Worm (Caenorhabditis elegans): ENCODE measurements around the gene ubh-2.

Gene ubh-2

DNA sequence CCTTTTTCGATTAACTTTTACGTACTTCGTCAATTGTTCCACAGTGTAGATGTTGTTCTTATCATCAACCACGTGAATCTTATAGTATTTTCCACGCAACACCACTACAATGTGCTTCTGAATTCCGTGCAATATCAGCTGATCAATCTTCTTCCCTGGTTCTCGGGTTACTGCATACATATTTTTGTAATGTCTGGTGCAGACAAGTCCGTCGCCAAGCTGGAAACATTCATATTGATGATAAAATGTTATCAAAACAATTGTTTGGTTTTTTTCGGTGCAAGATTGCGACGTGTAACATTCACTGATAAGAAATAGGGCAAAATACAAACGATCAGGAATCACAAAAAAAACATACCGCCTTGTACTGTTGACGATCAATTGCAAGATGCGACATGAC, 17.1 kb downstream of the ubh-2 start:
- TF ChIP-seq tbx-37 (GFP tag; conservative IDR thresholded peaks at IDR 0.05) = no peak
- TF ChIP-seq hnd-1 (tag; optimal IDR thresholded peaks at IDR 0.05) = no peak
- no peak for TF ChIP-seq tbx-11 (GFP tag; IDR thresholded peaks at IDR 0.05)
- TF ChIP-seq ama-1 (optimal IDR thresholded peaks at IDR 0.05) = no peak
- TF ChIP-seq sea-1 (GFP tag; conservative IDR thresholded peaks at IDR 0.05) = no peak
- TF ChIP-seq F13C5.2 (tag; optimal IDR thresholded peaks at IDR 0.05) = no peak
- no peak for TF ChIP-seq ceh-36 (tag; optimal IDR thresholded peaks at IDR 0.05)
- no peak for TF ChIP-seq ceh-13 (GFP tag; optimal IDR thresholded peaks at IDR 0.05)
- no peak for TF ChIP-seq hmg-4 (GFP tag; optimal IDR thresholded peaks at IDR 0.05)
- no peak for TF ChIP-seq pes-1 (GFP tag; IDR thresholded peaks at IDR 0.05)
- no peak for TF ChIP-seq tra-4 (tag; optimal IDR thresholded peaks at IDR 0.05)
- TF ChIP-seq scrt-1 (GFP tag; IDR thresholded peaks at IDR 0.05) = no peak
- TF ChIP-seq ets-7 (tag; optimal IDR thresholded peaks at IDR 0.05) = no peak
- TF ChIP-seq flt-1 (GFP tag; IDR thresholded peaks at IDR 0.05) = no peak
- TF ChIP-seq B0310.2 (tag; optimal IDR thresholded peaks at IDR 0.05) = no peak

DNA sequence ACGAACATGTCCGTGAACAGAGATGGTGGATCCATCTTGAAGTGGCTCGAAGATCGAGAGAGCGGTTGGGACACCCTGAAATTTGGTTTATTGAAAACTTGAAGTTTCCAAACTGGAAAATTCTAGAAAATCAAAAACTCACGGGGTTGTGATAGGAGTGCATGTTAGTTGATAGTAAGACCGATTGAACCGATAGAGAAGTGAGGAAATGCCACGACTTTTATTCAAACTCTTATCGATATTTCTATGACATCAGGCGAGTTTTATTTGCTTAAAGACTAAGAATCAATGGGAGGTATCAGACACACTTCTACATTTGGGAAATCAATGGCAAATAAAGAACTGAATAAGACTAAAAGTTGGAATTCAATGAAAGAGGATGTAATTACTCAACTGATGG, 20.8 kb downstream of the ubh-2 start, which contains the start of gene lec-10:
TSS of gene lec-10 (minus strand) at position 272 of the 400 bp plus-strand sequence.
- TF ChIP-seq tbx-11 (GFP tag; IDR thresholded peaks at IDR 0.05) (no peak), B0310.2 (tag; optimal IDR thresholded peaks at IDR 0.05) (no peak), pes-1 (GFP tag; IDR thresholded peaks at IDR 0.05) (no peak), F13C5.2 (tag; optimal IDR thresholded peaks at IDR 0.05) (no peak), tra-4 (tag; optimal IDR thresholded peaks at IDR 0.05) (no peak), ceh-36 (tag; optimal IDR thresholded peaks at IDR 0.05) (no peak), hmbx-1 (tag; optimal IDR thresholded peaks at IDR 0.05) (no peak), ceh-13 (GFP tag; optimal IDR thresholded peaks at IDR 0.05) (no peak), aly-1 (tag; optimal IDR thresholded peaks at IDR 0.05) (no peak), ama-1 (optimal IDR thresholded peaks at IDR 0.05) (no peak)

ce11 chrV:6487878-6488277, 21.7 kb downstream of the ubh-2 start:
- TF ChIP-seq aly-1 (tag; optimal IDR thresholded peaks at IDR 0.05) = no peak
- TF ChIP-seq scrt-1 (GFP tag; IDR thresholded peaks at IDR 0.05) = no peak
- no peak for TF ChIP-seq tbx-11 (GFP tag; IDR thresholded peaks at IDR 0.05)
- TF ChIP-seq hmg-4 (GFP tag; optimal IDR thresholded peaks at IDR 0.05) = no peak
- TF ChIP-seq tbx-37 (GFP tag; conservative IDR thresholded peaks at IDR 0.05) = no peak
- no peak for TF ChIP-seq pes-1 (GFP tag; IDR thresholded peaks at IDR 0.05)
- no peak for TF ChIP-seq hmbx-1 (tag; optimal IDR thresholded peaks at IDR 0.05)
- no peak for TF ChIP-seq ama-1 (optimal IDR thresholded peaks at IDR 0.05)
- no peak for TF ChIP-seq ceh-13 (GFP tag; optimal IDR thresholded peaks at IDR 0.05)
- no peak for TF ChIP-seq B0310.2 (tag; optimal IDR thresholded peaks at IDR 0.05)
- TF ChIP-seq F13C5.2 (tag; optimal IDR thresholded peaks at IDR 0.05) = no peak
- TF ChIP-seq hnd-1 (tag; optimal IDR thresholded peaks at IDR 0.05) = no peak
- no peak for TF ChIP-seq ets-7 (tag; optimal IDR thresholded peaks at IDR 0.05)
- TF ChIP-seq ceh-36 (tag; optimal IDR thresholded peaks at IDR 0.05) = no peak
- TF ChIP-seq flt-1 (GFP tag; IDR thresholded peaks at IDR 0.05) = no peak
- no peak for TF ChIP-seq tra-4 (tag; optimal IDR thresholded peaks at IDR 0.05)

ce11 chrV:6485109-6485508, 24.5 kb downstream of the ubh-2 start:
- peak; percentile 3 for TF ChIP-seq F13C5.2 (tag; optimal IDR thresholded peaks at IDR 0.05)
- no peak for TF ChIP-seq hmg-4 (GFP tag; optimal IDR thresholded peaks at IDR 0.05)
- TF ChIP-seq B0310.2 (tag; optimal IDR thresholded peaks at IDR 0.05) = no peak

ce11 chrV:6476026-6476425, 33.6 kb downstream of the ubh-2 start:
- TF ChIP-seq ets-7 (tag; optimal IDR thresholded peaks at IDR 0.05) = no peak
- TF ChIP-seq ceh-13 (GFP tag; optimal IDR thresholded peaks at IDR 0.05) = no peak
- no peak for TF ChIP-seq ceh-36 (tag; optimal IDR thresholded peaks at IDR 0.05)
- no peak for TF ChIP-seq pes-1 (GFP tag; IDR thresholded peaks at IDR 0.05)
- TF ChIP-seq tbx-11 (GFP tag; IDR thresholded peaks at IDR 0.05) = no peak
- no peak for TF ChIP-seq F13C5.2 (tag; optimal IDR thresholded peaks at IDR 0.05)
- no peak for TF ChIP-seq flt-1 (GFP tag; IDR thresholded peaks at IDR 0.05)
- TF ChIP-seq ama-1 (optimal IDR thresholded peaks at IDR 0.05) = no peak
- TF ChIP-seq scrt-1 (GFP tag; IDR thresholded peaks at IDR 0.05) = no peak
- no peak for TF ChIP-seq aly-1 (tag; optimal IDR thresholded peaks at IDR 0.05)

DNA sequence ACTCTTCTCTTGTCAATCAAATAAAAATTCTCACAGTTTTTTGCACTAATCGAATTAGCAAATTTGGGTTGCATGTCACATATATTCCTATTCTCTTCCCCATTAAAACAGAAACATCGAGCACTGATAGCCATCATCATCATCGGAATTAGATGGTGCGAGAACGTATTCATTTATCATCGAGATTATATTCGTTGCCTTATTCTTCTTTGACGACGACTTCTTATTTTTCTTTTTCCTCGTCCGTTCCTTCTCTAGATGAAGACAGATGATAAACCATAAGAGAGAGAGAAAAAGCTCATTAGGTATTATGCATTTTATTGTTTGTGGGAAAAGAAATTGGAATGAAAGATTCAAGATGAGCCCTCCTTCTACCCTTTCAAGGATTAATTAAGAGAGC, 38.4 kb downstream of the ubh-2 start:
- no peak for TF ChIP-seq ets-7 (tag; optimal IDR thresholded peaks at IDR 0.05)
- no peak for TF ChIP-seq tra-4 (tag; optimal IDR thresholded peaks at IDR 0.05)
- TF ChIP-seq B0310.2 (tag; optimal IDR thresholded peaks at IDR 0.05) = no peak
- TF ChIP-seq ceh-13 (GFP tag; optimal IDR thresholded peaks at IDR 0.05) = no peak
- TF ChIP-seq hmg-4 (GFP tag; optimal IDR thresholded peaks at IDR 0.05) = no peak
- TF ChIP-seq ama-1 (optimal IDR thresholded peaks at IDR 0.05) = no peak
- no peak for TF ChIP-seq tbx-37 (GFP tag; conservative IDR thresholded peaks at IDR 0.05)

DNA sequence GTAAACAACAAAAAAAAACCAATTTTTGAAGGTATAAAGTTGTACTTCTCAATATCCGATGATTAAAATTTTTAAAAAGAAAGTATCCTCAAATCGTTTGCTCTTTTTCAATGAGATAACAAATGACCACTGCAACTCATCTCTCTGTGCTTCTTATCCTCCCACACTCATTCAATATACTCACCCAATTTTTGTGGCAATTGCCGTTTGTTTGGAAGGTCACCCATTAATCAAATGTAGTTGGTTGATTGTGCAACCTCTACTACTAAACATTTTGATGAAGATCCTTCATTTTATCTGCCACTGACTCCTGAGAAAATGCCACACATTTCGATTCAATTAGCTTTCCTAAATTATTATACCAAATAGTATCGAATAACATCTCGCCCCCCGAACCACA, 41.9 kb downstream of the ubh-2 start:
- no peak for TF ChIP-seq scrt-1 (GFP tag; IDR thresholded peaks at IDR 0.05)
- TF ChIP-seq hmg-4 (GFP tag; optimal IDR thresholded peaks at IDR 0.05) = no peak
- no peak for TF ChIP-seq sea-1 (GFP tag; conservative IDR thresholded peaks at IDR 0.05)
- TF ChIP-seq tra-4 (tag; optimal IDR thresholded peaks at IDR 0.05) = no peak
- no peak for TF ChIP-seq ceh-36 (tag; optimal IDR thresholded peaks at IDR 0.05)
- no peak for TF ChIP-seq hmbx-1 (tag; optimal IDR thresholded peaks at IDR 0.05)
- TF ChIP-seq pes-1 (GFP tag; IDR thresholded peaks at IDR 0.05) = no peak
- no peak for TF ChIP-seq tbx-11 (GFP tag; IDR thresholded peaks at IDR 0.05)
- no peak for TF ChIP-seq hnd-1 (tag; optimal IDR thresholded peaks at IDR 0.05)
- no peak for TF ChIP-seq ceh-13 (GFP tag; optimal IDR thresholded peaks at IDR 0.05)
- no peak for TF ChIP-seq ets-7 (tag; optimal IDR thresholded peaks at IDR 0.05)
- TF ChIP-seq ama-1 (optimal IDR thresholded peaks at IDR 0.05) = no peak
- TF ChIP-seq aly-1 (tag; optimal IDR thresholded peaks at IDR 0.05) = no peak
- no peak for TF ChIP-seq tbx-37 (GFP tag; conservative IDR thresholded peaks at IDR 0.05)
- no peak for TF ChIP-seq flt-1 (GFP tag; IDR thresholded peaks at IDR 0.05)

ce11 chrV:6464765-6465164, 44.9 kb downstream of the ubh-2 start, which contains the start of gene unc-83:
Gene unc-83, plus strand, starts transcription at chrV:6465065.
- TF ChIP-seq tra-4 (tag; optimal IDR thresholded peaks at IDR 0.05) (no peak), ceh-36 (tag; optimal IDR thresholded peaks at IDR 0.05) (no peak), ets-7 (tag; optimal IDR thresholded peaks at IDR 0.05) (no peak), F13C5.2 (tag; optimal IDR thresholded peaks at IDR 0.05) (no peak), hmg-4 (GFP tag; optimal IDR thresholded peaks at IDR 0.05) (no peak), sea-1 (GFP tag; conservative IDR thresholded peaks at IDR 0.05) (no peak), ama-1 (optimal IDR thresholded peaks at IDR 0.05) (no peak), hmbx-1 (tag; optimal IDR thresholded peaks at IDR 0.05) (no peak), tbx-11 (GFP tag; IDR thresholded peaks at IDR 0.05) (no peak), tbx-37 (GFP tag; conservative IDR thresholded peaks at IDR 0.05) (no peak), scrt-1 (GFP tag; IDR thresholded peaks at IDR 0.05) (no peak), ceh-13 (GFP tag; optimal IDR thresholded peaks at IDR 0.05) (no peak), pes-1 (GFP tag; IDR thresholded peaks at IDR 0.05) (no peak), B0310.2 (tag; optimal IDR thresholded peaks at IDR 0.05) (no peak), flt-1 (GFP tag; IDR thresholded peaks at IDR 0.05) (no peak)
